Worm (Caenorhabditis elegans): ENCODE results near the gene Y13C8A.1.

Gene Y13C8A.1

ce11 chrX:16931255-16932023 lies 47.9 kb downstream of the Y13C8A.1 start:
- no peak for TF ChIP-seq T22C8.4 (GFP tag; IDR thresholded peaks at IDR 0.05)
- no peak for TF ChIP-seq cog-1 (tag; optimal IDR thresholded peaks at IDR 0.05)
- no peak for TF ChIP-seq med-1 (GFP tag; optimal IDR thresholded peaks at IDR 0.05; ENCODE audit: insufficient read depth)
- TF ChIP-seq ztf-29 (GFP tag; IDR thresholded peaks at IDR 0.05) = no peak; the same call in 1 of the 2 replicates
- TF ChIP-seq ztf-23 (GFP tag; IDR thresholded peaks at IDR 0.05) = no peak
- peak; percentile 67 for TF ChIP-seq flt-1 (GFP tag; IDR thresholded peaks at IDR 0.05)
- TF ChIP-seq tab-1 (GFP tag; IDR thresholded peaks at IDR 0.05) = no peak
- no peak; the same call in 1 of the 2 replicates for TF ChIP-seq klf-2 (GFP tag; conservative IDR thresholded peaks at IDR 0.05)
- TF ChIP-seq ref-1 (GFP tag; conservative IDR thresholded peaks at IDR 0.05) = 0 out of 2 replicates have a peak, but pooled peaks have one; percentile 26

ce11 chrX:16932339-16932738 lies 48.8 kb downstream of the Y13C8A.1 start:
- TF ChIP-seq flt-1 (GFP tag; IDR thresholded peaks at IDR 0.05) (peak; percentile 75), ztf-23 (GFP tag; IDR thresholded peaks at IDR 0.05) (peak; percentile 73), klf-2 (GFP tag; conservative IDR thresholded peaks at IDR 0.05) (0 out of 2 replicates have a peak, but pooled peaks have one; percentile 58)
